Worm (Caenorhabditis elegans) whole organism, L4/young adult: ENCODE results near the gene clec-228.
"Not testable (repeated sequence)": the region's sequence is repeated elsewhere in the genome, so short reads cannot be mapped to it uniquely, and the experiment has no call there.

Experiments
- W03F9.2 ChIP-seq: fragments of 150-350 bp; optimal IDR thresholded peaks from 2 replicates; lab custom pipeline; 2014; ENCODE audit warnings: missing biosample characterization, missing genetic modification characterization
- dao-5 ChIP-seq: sonication (generic microtip); optimal IDR thresholded peaks from 2 replicates; lab custom pipeline; 2016; ENCODE audit warnings: missing genotype, missing genetic modification characterization, moderate library complexity, missing compliant biosample characterization
- him-1 ChIP-seq: sonication (generic microtip); optimal IDR thresholded peaks from 2 replicates; lab custom pipeline; 2016; ENCODE audit warnings: missing genotype, missing genetic modification reagents, missing genetic modification characterization, missing compliant biosample characterization

The clec-228 gene

DNA sequence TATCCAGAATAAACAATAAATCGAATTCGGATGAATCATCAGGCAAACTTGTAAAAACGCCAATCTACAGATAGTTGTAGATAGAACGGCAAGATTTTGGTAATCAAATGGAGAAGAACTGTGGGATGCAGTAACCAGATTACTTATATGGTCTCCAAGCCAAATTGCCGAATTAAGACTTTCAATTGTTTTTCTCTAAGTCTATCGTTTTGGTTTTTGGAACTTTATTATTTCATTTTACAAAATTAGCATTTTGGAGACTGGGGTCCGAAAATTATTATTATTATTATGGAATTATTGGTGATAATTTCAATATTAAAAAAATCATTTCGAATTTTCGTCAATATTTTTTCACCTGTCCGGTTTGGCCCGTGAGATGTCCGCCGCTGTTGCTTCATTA is at the start of gene clec-228:
Gene clec-228, minus strand, starts transcription at position 101 of the 400 bp plus-strand sequence.
- no peak for TF ChIP-seq W03F9.2 (tag; lab: Kevin White, UChicago)

DNA sequence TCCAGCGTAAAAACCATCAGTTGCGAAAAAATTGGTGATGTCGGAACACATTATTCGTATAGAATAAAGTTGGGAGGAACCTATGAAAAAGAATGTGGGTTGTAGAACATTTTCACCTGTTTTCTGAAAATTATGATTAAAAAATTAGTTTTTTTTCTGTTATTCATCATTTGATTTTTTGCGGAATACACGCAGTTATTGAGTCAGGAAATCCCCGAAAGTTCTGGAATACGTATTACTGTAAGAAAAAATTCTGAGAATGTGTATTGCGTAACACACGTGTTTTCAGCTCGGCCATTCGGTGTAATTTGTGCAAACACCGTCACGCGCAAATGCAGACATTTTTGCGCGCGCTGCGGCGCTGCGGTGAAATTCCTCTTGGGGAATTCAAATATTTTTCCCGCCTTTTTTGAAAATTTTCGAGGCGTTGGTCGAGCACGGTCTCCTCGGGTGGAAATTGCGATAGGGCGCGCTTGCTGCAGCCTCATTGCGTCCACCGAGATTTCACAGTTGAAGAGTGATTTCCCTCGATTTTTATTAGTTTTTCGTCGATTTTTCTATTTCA is 49.6 kb upstream of the clec-228 start, which contains the start of gene srh-170:
Gene srh-170, minus strand, starts transcription at position 51 of the 565 bp plus-strand sequence.
- TF ChIP-seq W03F9.2 (tag; lab: Kevin White, UChicago) (no peak), dao-5 (no peak), him-1 (no peak)

DNA sequence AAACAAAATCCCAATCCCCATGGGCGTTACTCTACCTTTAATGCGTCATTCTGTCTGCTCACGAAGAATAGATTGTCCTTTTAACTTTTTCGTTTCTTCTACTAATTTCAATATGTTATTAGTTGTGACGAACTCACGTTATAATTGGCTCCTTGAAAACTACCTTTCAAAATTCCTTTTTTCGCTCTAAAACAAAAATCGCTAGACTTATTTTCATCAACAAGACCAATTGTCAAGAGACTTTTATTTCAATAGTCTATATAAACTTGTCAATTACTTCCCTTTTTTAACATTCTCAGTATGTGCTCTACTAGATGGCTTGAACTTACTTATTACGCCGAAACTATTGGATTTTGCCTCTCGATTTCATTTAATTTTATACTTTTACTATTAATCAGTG is 45.5 kb upstream of the clec-228 start, which contains the start of gene str-102:
Gene str-102, plus strand, starts transcription at position 301 of the 400 bp plus-strand sequence.
- TF ChIP-seq W03F9.2 (tag; lab: Kevin White, UChicago) (no peak), him-1 (no peak), dao-5 (no peak)

DNA sequence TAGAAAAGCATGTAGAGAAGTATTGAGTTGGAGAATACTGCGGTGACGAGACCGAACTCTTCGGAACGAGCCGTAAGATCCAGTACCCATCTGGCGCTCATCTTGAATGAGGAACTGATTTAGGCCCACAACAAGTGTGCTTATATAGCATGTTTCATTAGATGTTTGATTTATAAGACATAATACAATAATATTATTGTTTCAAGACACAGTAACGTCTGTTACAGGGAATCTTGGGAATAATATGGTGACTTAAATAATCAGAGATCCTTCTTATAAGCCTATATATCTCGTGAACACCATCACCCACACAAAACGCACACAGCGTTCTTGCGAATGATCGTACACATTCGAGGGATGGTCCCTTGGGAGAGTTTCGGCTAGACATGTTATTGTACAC is 44.5 kb upstream of the clec-228 start, which contains the start of gene str-88:
Gene str-88, minus strand, starts transcription at position 101 of the 400 bp plus-strand sequence.
- TF ChIP-seq dao-5 = no peak
- TF ChIP-seq him-1 = no peak
- TF ChIP-seq W03F9.2 (tag; lab: Kevin White, UChicago) = no peak

DNA sequence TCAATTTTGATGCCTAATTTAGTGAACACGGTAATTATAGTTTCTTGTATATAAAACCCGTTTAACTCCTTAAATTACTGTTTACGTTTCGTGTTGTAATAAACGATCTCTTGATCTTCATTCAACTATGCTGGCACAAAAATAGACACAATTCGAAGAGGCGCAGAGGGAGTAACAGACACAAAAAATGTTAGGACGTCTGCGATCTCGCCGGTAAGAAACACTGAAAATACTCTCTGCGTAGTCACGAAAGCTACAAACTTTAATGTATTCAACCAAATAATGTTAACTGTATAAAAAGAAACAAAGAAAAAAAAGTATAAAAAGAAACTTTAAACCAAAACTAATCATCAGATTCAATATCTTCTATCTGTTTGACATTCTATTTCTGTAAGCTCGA is 41.6 kb upstream of the clec-228 start, which contains the start of gene dhs-23:
Gene dhs-23, plus strand, starts transcription at position 363 of the 400 bp plus-strand sequence.
- no peak for TF ChIP-seq dao-5
- TF ChIP-seq W03F9.2 (tag; lab: Kevin White, UChicago) = no peak
- no peak for TF ChIP-seq him-1

DNA sequence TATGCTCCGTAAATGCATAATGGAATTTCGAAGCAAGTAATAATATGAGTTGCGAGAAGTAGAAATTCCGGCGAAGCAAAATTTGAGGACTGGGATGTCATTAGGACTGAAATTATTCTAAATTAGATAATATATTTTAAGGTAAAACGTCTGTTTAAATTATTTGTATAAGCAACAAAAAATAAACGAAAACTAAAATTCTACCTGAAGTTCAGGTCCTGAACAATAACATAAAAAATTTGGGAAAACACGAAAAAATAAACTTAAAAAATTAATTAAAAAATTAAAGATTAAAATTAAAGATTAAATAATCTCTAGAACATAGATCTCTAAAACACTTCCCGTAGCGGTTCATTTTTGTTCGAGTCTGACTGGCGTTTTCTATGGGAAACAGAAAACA is 40.6 kb upstream of the clec-228 start, which contains the start of gene srh-251:
Gene srh-251, minus strand, starts transcription at position 101 of the 400 bp plus-strand sequence.
- TF ChIP-seq him-1 = no peak
- no peak for TF ChIP-seq dao-5
- no peak for TF ChIP-seq W03F9.2 (tag; lab: Kevin White, UChicago)

DNA sequence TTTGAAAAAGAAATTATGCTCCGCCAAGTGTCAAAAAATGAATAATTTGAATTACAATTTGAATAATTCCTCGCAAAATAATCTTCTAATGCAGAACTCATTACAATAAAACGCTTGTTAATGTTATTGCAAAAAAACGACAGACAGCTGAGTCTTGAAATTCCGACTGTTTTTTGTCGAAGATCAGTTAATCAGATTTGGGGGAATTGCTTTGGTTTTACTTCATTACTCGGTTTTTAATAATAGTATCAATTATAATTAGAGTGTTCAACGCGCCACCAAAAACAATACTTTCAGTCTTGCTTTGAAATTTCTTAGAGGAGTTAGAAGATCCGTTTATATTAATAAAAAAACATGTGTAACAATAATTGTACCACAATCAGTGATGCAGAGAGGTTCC is 38.6 kb upstream of the clec-228 start, which contains the start of gene srh-122:
Gene srh-122, minus strand, starts transcription at position 101 of the 400 bp plus-strand sequence.
- TF ChIP-seq W03F9.2 (tag; lab: Kevin White, UChicago) (no peak), him-1 (no peak), dao-5 (no peak)

DNA sequence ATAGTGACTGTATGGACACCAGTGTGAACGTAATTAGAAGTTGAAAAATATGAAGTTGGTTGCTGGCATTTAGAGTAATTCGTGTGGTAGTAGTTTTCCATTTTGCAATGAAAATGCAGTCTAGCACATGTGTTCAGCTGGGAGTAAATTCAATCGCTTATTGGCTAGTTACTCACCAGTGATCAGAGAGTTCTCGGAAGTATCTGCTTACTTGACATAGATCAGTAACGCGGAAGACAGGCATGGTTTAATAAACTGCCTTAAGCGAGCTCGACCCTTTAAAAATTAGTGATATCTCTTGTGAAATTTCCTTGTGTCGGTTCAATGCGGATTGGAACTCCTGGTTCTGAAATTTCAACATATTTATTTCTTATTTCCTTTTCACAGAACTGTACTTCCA is 37.0 kb upstream of the clec-228 start, which contains the start of gene srh-52:
Gene srh-52, minus strand, starts transcription at position 101 of the 400 bp plus-strand sequence.
- TF ChIP-seq him-1 (no peak), dao-5 (no peak), W03F9.2 (tag; lab: Kevin White, UChicago) (no peak)

DNA sequence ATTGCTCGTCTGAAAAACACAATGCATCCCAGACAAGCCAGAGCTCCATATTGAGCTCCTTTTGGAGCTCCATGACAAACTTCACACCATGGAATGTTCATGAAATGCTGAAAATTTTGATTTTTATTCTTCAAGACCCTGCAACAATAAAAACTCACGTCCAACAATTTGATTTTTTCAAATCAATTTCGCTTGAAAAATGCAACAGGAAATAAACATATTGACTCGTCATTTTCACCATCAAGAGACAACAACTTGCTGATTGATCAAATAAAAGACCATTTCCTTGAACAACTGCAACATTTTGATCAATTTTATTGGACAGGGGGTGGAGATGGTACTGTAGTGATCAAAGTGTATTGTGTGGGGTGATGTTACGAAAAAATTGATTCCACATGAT is 30.4 kb upstream of the clec-228 start, which contains the start of gene nhr-269:
Gene nhr-269, minus strand, starts transcription at position 101 of the 400 bp plus-strand sequence.
- no peak for TF ChIP-seq him-1
- no peak for TF ChIP-seq W03F9.2 (tag; lab: Kevin White, UChicago)
- no peak for TF ChIP-seq dao-5

DNA sequence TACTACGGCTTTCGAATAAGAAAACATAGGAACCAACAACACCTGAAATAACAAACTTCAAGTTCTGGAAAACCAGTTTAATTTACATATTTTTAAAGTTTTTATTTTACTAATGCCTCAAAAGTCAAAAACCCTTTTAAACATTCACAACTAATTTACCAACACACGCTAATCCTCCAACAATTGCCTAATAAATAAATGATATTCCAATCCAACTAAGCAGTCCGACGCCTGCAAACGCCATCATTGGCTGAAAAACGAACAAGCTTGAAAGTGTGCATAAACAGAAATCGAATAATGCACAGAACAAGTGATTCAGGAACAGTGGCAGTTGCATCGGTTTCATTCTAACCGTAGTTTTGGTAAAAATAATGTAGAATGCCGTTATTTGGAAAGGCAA is 28.5 kb upstream of the clec-228 start:
- TF ChIP-seq dao-5 (no peak), him-1 (no peak), W03F9.2 (tag; lab: Kevin White, UChicago) (no peak)

DNA sequence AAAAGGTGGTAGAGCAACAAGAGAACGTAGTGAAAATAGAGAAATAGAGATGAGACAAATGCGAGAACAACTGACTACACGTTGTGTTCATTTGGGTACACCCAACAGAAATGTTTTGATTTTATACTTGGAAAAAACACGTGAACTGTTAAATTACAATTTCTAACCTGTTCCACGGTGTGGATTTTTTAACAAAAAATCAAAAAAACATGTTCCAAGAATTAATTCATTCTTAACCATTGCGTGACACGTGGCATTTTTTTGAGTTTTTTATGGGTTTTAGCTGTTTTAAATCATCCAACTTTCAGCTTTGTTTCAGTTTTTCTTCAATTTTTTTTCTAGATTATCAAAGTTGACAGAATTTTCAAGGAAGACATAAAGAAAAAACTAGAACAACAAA is 22.1 kb upstream of the clec-228 start, which contains the start of gene ech-1.1:
Gene ech-1.1, minus strand, starts transcription at position 101 of the 400 bp plus-strand sequence.
- not testable (repeated sequence) for TF ChIP-seq W03F9.2 (tag; lab: Kevin White, UChicago); him-1; dao-5

DNA sequence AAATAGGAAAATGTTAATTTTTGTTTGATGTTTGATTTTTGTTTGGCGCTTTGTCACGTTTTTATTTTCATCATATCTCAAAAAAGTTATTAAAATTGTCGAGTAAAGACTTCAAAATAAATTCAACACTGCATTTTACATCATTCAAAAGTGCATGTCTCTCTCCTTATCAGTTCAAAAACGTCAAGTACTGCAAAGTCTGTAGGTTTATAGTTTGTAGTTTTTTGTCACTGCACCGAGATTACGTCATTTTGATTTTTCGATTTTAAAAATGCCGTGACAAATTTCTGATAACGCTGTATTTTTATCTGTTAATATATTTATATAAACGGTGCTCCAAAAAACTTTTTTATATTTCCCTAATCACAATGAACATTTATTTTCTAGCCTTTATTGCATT is 15.4 kb upstream of the clec-228 start, which contains the start of gene C29F3.7:
Gene C29F3.7, plus strand, starts transcription at position 254 of the 400 bp plus-strand sequence.
- TF ChIP-seq dao-5 = no peak

DNA sequence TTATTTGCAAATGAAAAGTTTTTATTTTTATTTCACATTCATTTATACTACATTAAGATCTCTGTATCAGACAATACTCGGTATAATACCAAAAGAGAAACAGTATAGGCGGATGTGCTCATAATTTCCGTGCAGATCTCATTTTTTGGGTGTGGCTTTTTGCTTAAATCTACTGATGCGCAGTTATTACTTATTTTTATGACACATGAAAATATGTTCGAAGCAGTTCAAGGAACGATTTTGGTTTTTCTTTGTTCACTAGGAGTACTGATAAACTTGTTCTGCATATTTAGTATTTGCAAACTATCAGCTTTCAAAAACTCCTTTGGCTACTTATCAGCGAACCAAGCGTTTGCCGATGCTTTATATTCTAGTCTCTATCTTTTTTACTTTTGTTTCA is 13.1 kb upstream of the clec-228 start, which contains the start of gene srx-58:
Gene srx-58, plus strand, starts transcription at position 301 of the 400 bp plus-strand sequence.
- no peak for TF ChIP-seq W03F9.2 (tag; lab: Kevin White, UChicago)
- no peak for TF ChIP-seq him-1
- TF ChIP-seq dao-5 = no peak

DNA sequence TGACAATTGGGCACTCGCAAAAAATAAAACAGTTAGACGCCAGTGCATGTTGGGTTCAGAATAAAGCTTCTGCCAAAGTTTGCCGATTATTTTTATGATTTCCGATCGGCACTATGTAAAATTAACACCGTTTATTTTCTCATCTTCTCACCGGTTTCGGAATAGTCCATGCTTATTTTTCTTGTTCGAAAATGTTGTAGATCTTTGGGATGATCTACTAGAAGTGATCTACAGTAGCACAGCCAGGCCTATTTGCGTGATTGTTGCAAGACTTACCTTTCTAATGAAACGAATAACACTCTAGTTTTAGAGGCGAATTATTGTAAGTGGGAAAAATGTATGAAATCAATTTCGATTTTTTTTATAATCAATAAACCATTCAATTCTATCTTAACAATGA is 11.4 kb upstream of the clec-228 start, which contains the start of gene clec-231:
Gene clec-231, minus strand, starts transcription at position 101 of the 400 bp plus-strand sequence.
- TF ChIP-seq W03F9.2 (tag; lab: Kevin White, UChicago) = no peak

DNA sequence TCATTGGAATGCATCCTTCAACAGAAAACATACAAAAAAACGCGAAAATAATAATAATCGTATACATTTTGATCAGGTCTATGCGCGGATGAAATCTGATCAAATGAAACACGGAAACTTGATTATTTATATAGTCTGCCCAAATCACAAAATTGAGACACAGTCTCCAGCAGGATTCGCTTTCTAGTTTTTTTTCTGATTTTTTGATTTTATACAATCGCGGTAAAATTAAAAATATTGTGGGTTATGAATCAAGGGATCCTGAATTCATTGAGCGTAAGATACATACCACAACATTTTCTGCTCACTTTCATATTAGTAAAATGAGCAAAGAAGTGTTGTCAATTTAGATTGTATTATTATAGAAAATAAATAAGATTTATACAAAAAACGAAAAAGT is 9.8 kb upstream of the clec-228 start, which contains the start of gene clec-230:
Gene clec-230, minus strand, starts transcription at position 101 of the 400 bp plus-strand sequence.
- no peak for TF ChIP-seq W03F9.2 (tag; lab: Kevin White, UChicago)
- TF ChIP-seq him-1 = no peak
- no peak for TF ChIP-seq dao-5
